Fruit fly (Drosophila melanogaster) whole organism, embryonic: ENCODE measurements around the gene Actn.

Experiments
- Adf1 ChIP-seq: fragments of 200-800 bp; sonication (Bioruptor generic); IDR thresholded peaks from 2 replicates; pipeline ENCODE4 v1.3.6; 2022; ENCODE audit warnings: missing biosample characterization, missing genetic modification characterization
- Asciz ChIP-seq: fragments of 200-800 bp; sonication (Bioruptor generic); optimal IDR thresholded peaks from 2 replicates; lab custom pipeline; 2017; ENCODE audit warnings: missing biosample characterization, mild to moderate bottlenecking, missing genetic modification characterization, missing genetic modification reagents
- BEAF-32 ChIP-seq: fragments of 200-800 bp; sonication (Bioruptor generic); optimal IDR thresholded peaks from 3 replicates; lab custom pipeline; 2017; ENCODE audit warnings: missing biosample characterization, missing genetic modification characterization, mild to moderate bottlenecking, moderate library complexity, missing genetic modification reagents
- CG10209 ChIP-seq: fragments of 200-800 bp; sonication (Bioruptor generic); optimal IDR thresholded peaks from 3 replicates; lab custom pipeline; 2017; ENCODE audit warnings: missing biosample characterization, mild to moderate bottlenecking, missing genetic modification characterization, missing genetic modification reagents
- CG11504 ChIP-seq: fragments of 200-800 bp; sonication (Bioruptor generic); optimal IDR thresholded peaks from 3 replicates; lab custom pipeline; 2019; ENCODE audit warnings: missing biosample characterization, mild to moderate bottlenecking, missing genetic modification characterization, moderate library complexity
- CG12104 ChIP-seq: fragments of 200-800 bp; sonication (Bioruptor generic); optimal IDR thresholded peaks from 3 replicates; lab custom pipeline; 2016; ENCODE audit warnings: missing biosample characterization, missing genetic modification characterization
- CG13296 ChIP-seq: fragments of 200-800 bp; sonication (Bioruptor generic); optimal IDR thresholded peaks from 3 replicates; lab custom pipeline; 2018; ENCODE audit warnings: missing biosample characterization, mild to moderate bottlenecking, missing genetic modification characterization
- CG14441 ChIP-seq: fragments of 200-800 bp; sonication (Bioruptor generic); IDR thresholded peaks from 2 replicates; pipeline ENCODE4 v1.3.6; 2022; ENCODE audit warnings: missing biosample characterization, missing genetic modification characterization
- CG14710 ChIP-seq: fragments of 200-800 bp; sonication (Bioruptor generic); optimal IDR thresholded peaks from 3 replicates; lab custom pipeline; 2019; ENCODE audit warnings: missing biosample characterization, mild to moderate bottlenecking, missing genetic modification characterization, moderate library complexity
- CG14965 ChIP-seq: fragments of 200-800 bp; sonication (Bioruptor generic); optimal IDR thresholded peaks from 2 replicates; lab custom pipeline; 2016; ENCODE audit warnings: missing biosample characterization, missing genetic modification characterization, borderline replicate concordance
- CG1529 ChIP-seq: fragments of 200-800 bp; sonication (Bioruptor generic); optimal IDR thresholded peaks from 3 replicates; lab custom pipeline; 2018; ENCODE audit warnings: missing biosample characterization, missing genetic modification characterization
- CG17359 ChIP-seq: fragments of 200-800 bp; sonication (Bioruptor generic); optimal IDR thresholded peaks from 3 replicates; lab custom pipeline; 2018; ENCODE audit warnings: missing biosample characterization, mild to moderate bottlenecking, missing genetic modification characterization, moderate library complexity
- CG18262 ChIP-seq: fragments of 200-800 bp; optimal IDR thresholded peaks from 3 replicates; lab custom pipeline; 2019; ENCODE audit warnings: missing biosample characterization, mild to moderate bottlenecking, missing genetic modification characterization, moderate library complexity
- CG18476 ChIP-seq: fragments of 200-800 bp; sonication (Bioruptor generic); optimal IDR thresholded peaks from 2 replicates; lab custom pipeline; 2016; ENCODE audit warnings: missing biosample characterization, mild to moderate bottlenecking, missing genetic modification characterization
- CG2202 ChIP-seq: fragments of 200-800 bp; sonication (Bioruptor generic); optimal IDR thresholded peaks from 2 replicates; lab custom pipeline; 2018; ENCODE audit warnings: missing biosample characterization, mild to moderate bottlenecking, missing genetic modification characterization
- CG32772 ChIP-seq: fragments of 200-800 bp; sonication (Bioruptor generic); IDR thresholded peaks from 2 replicates; pipeline ENCODE4 v1.3.6; 2022; ENCODE audit warnings: missing biosample characterization, missing genetic modification characterization
- CG34224 ChIP-seq: fragments of 200-800 bp; sonication (Bioruptor generic); IDR thresholded peaks from 3 replicates; pipeline ENCODE4 v1.3.6; 2022; ENCODE audit warnings: missing biosample characterization, missing genetic modification characterization; ENCODE audit not compliant: partially characterized antibody
- CG4854 ChIP-seq: fragments of 200-800 bp; sonication (Bioruptor generic); optimal IDR thresholded peaks from 2 replicates; lab custom pipeline; 2016; ENCODE audit warnings: missing biosample characterization, missing genetic modification characterization, inconsistent platforms
- CG7357 ChIP-seq: fragments of 200-800 bp; sonication (Bioruptor generic); IDR thresholded peaks from 3 replicates; pipeline ENCODE4 v1.3.6; 2022; ENCODE audit warnings: missing biosample characterization, missing genetic modification characterization
- CG8089 ChIP-seq: fragments of 200-800 bp; sonication (Bioruptor generic); optimal IDR thresholded peaks from 3 replicates; lab custom pipeline; 2016; ENCODE audit warnings: missing biosample characterization, missing genetic modification characterization
- CG9215 ChIP-seq: fragments of 200-800 bp; sonication (Bioruptor generic); IDR thresholded peaks from 2 replicates; pipeline ENCODE4 v1.3.6; 2022; ENCODE audit warnings: missing biosample characterization, missing genetic modification characterization
- CG9727 ChIP-seq: fragments of 200-800 bp; sonication (Bioruptor generic); optimal IDR thresholded peaks from 3 replicates; lab custom pipeline; 2017; ENCODE audit warnings: missing biosample characterization, mild to moderate bottlenecking, missing genetic modification characterization
- CTCF ChIP-seq: fragments of 200-800 bp; sonication (Bioruptor generic); optimal IDR thresholded peaks from 2 replicates; lab custom pipeline; 2017; ENCODE audit warnings: missing biosample characterization, mild to moderate bottlenecking, missing genetic modification characterization, moderate library complexity
- CrebB ChIP-seq: fragments of 200-800 bp; sonication (Bioruptor generic); optimal IDR thresholded peaks from 3 replicates; lab custom pipeline; 2018; ENCODE audit warnings: missing biosample characterization, mild to moderate bottlenecking, missing genetic modification characterization
- Dfd ChIP-seq, 2 experiments: fragments of >200 bp; optimal IDR thresholded peaks; 2 replicates each; lab custom pipeline; 2017; ENCODE audit warnings: missing biosample characterization in 2 of 2, missing genetic modification characterization in 2 of 2
- Ets65A ChIP-seq: fragments of 200-800 bp; sonication (Bioruptor generic); peaks from one replicate; lab custom pipeline; 2016; ENCODE audit warnings: missing biosample characterization, missing genetic modification characterization
- Fer3 ChIP-seq: fragments of 200-800 bp; sonication (Bioruptor generic); optimal IDR thresholded peaks from 2 replicates; lab custom pipeline; 2018; ENCODE audit warnings: missing biosample characterization, mild to moderate bottlenecking, missing genetic modification characterization, moderate library complexity
- H15 ChIP-seq: fragments of 200-800 bp; sonication (Bioruptor generic); IDR thresholded peaks from 3 replicates; pipeline ENCODE4 v1.3.6; 2022; ENCODE audit warnings: missing biosample characterization, missing genetic modification characterization
- HHEX ChIP-seq: fragments of 200-800 bp; sonication (Bioruptor generic); optimal IDR thresholded peaks from 3 replicates; lab custom pipeline; 2017; ENCODE audit warnings: missing biosample characterization, mild to moderate bottlenecking, missing genetic modification characterization, missing genetic modification reagents
- Hmr ChIP-seq: fragments of 200-800 bp; sonication (Bioruptor generic); optimal IDR thresholded peaks from 3 replicates; lab custom pipeline; 2017; ENCODE audit warnings: mild to moderate bottlenecking, missing biosample characterization, missing genetic modification reagents, missing genetic modification characterization
- Lhr ChIP-seq: fragments of 200-800 bp; sonication (Bioruptor generic); optimal IDR thresholded peaks from 3 replicates; lab custom pipeline; 2017; ENCODE audit warnings: mild to moderate bottlenecking, missing biosample characterization, missing genetic modification reagents, missing genetic modification characterization
- MBD-R2 ChIP-seq: fragments of 200-800 bp; sonication (Bioruptor generic); IDR thresholded peaks from 2 replicates; pipeline ENCODE4 v1.3.6; 2022; ENCODE audit warnings: missing biosample characterization, missing genetic modification characterization
- Opbp ChIP-seq: fragments of 200-800 bp; sonication (Bioruptor generic); IDR thresholded peaks from 3 replicates; pipeline ENCODE4 v1.3.6; 2022; ENCODE audit warnings: missing biosample characterization, missing genetic modification characterization; ENCODE audit not compliant: partially characterized antibody
- Spps ChIP-seq: fragments of 200-800 bp; sonication (Bioruptor generic); optimal IDR thresholded peaks from 2 replicates; lab custom pipeline; 2018; ENCODE audit warnings: missing biosample characterization, mild to moderate bottlenecking, missing genetic modification characterization
- TFAM ChIP-seq: fragments of 200-800 bp; sonication (Bioruptor generic); optimal IDR thresholded peaks from 2 replicates; lab custom pipeline; 2017; ENCODE audit warnings: missing biosample characterization, missing genetic modification characterization, inconsistent platforms
- Vsx1 ChIP-seq: fragments of 200-800 bp; sonication (Bioruptor generic); optimal IDR thresholded peaks from 2 replicates; lab custom pipeline; 2017; ENCODE audit warnings: missing biosample characterization, mild to moderate bottlenecking, missing genetic modification characterization, missing genetic modification reagents
- Xbp1 ChIP-seq: fragments of 200-800 bp; sonication (Bioruptor generic); optimal IDR thresholded peaks from 3 replicates; lab custom pipeline; 2016; ENCODE audit warnings: missing biosample characterization, mild to moderate bottlenecking, missing genetic modification characterization
- cas ChIP-seq: fragments of 200-800 bp; sonication (Bioruptor generic); IDR thresholded peaks from 2 replicates; pipeline ENCODE4 v1.3.6; 2022; ENCODE audit warnings: missing biosample characterization, missing genetic modification characterization
- fu2 ChIP-seq: fragments of 200-800 bp; sonication (Bioruptor generic); optimal IDR thresholded peaks from 2 replicates; lab custom pipeline; 2016; ENCODE audit warnings: missing biosample characterization, missing genetic modification characterization
- gfzf ChIP-seq: fragments of 200-800 bp; sonication (Bioruptor generic); optimal IDR thresholded peaks from 2 replicates; lab custom pipeline; 2016; ENCODE audit warnings: missing biosample characterization, mild to moderate bottlenecking, missing genetic modification characterization, moderate library complexity
- gro ChIP-seq: fragments of 200-800 bp; sonication (Bioruptor generic); optimal IDR thresholded peaks from 2 replicates; lab custom pipeline; 2016; ENCODE audit warnings: missing biosample characterization, missing genetic modification characterization
- insv ChIP-seq, 2 experiments: fragments of 200-800 bp; sonication (Bioruptor generic); optimal IDR thresholded peaks; 3 replicates each; lab custom pipeline; 2016 to 2018; ENCODE audit warnings: missing biosample characterization in 2 of 2, missing genetic modification characterization in 2 of 2
- p53 ChIP-seq: fragments of 200-800 bp; sonication (Bioruptor generic); optimal IDR thresholded peaks from 2 replicates; lab custom pipeline; 2016; ENCODE audit warnings: missing biosample characterization, missing genetic modification characterization
- ranshi ChIP-seq: fragments of 200-800 bp; sonication (Bioruptor generic); IDR thresholded peaks from 2 replicates; pipeline ENCODE4 v1.3.6; 2022; ENCODE audit warnings: missing biosample characterization, missing genetic modification characterization
- run ChIP-seq: fragments of 200-800 bp; sonication (Bioruptor generic); optimal IDR thresholded peaks from 3 replicates; lab custom pipeline; 2018; ENCODE audit warnings: missing biosample characterization, mild to moderate bottlenecking, missing genetic modification characterization
- sc ChIP-seq, 3 experiments: fragments of >200 bp in 2 of 3; fragments of 200-800 bp in 1 of 3; sonication (Bioruptor generic) in 1 of 3; optimal IDR thresholded peaks; 2 replicates in 2 of 3; 3 replicates in 1 of 3; lab custom pipeline; 2017; ENCODE audit warnings: mild to moderate bottlenecking in 1 of 3, missing biosample characterization in 1 of 3, missing genetic modification characterization in 1 of 3, missing genetic modification reagents in 1 of 3
- shn ChIP-seq: fragments of 200-800 bp; sonication (Bioruptor generic); optimal IDR thresholded peaks from 3 replicates; lab custom pipeline; 2016; ENCODE audit warnings: missing biosample characterization, missing genetic modification characterization
- slbo ChIP-seq: fragments of 200-800 bp; sonication (Bioruptor generic); IDR thresholded peaks from 2 replicates; pipeline ENCODE4 v1.3.6; 2022; ENCODE audit warnings: missing biosample characterization, missing genetic modification characterization
- tin ChIP-seq: fragments of 200-800 bp; sonication (Bioruptor generic); optimal IDR thresholded peaks from 3 replicates; lab custom pipeline; 2016; ENCODE audit warnings: missing biosample characterization, missing genetic modification characterization
- vnd ChIP-seq: fragments of 200-800 bp; sonication (Bioruptor generic); IDR thresholded peaks from 3 replicates; pipeline ENCODE4 v1.3.6; 2022; ENCODE audit warnings: missing biosample characterization, missing genetic modification characterization; ENCODE audit not compliant: partially characterized antibody
- zen ChIP-seq: fragments of 200-800 bp; sonication (Bioruptor generic); optimal IDR thresholded peaks from 3 replicates; lab custom pipeline; 2018; ENCODE audit warnings: missing biosample characterization, mild to moderate bottlenecking, missing genetic modification characterization, moderate library complexity

Actn gene

DNA sequence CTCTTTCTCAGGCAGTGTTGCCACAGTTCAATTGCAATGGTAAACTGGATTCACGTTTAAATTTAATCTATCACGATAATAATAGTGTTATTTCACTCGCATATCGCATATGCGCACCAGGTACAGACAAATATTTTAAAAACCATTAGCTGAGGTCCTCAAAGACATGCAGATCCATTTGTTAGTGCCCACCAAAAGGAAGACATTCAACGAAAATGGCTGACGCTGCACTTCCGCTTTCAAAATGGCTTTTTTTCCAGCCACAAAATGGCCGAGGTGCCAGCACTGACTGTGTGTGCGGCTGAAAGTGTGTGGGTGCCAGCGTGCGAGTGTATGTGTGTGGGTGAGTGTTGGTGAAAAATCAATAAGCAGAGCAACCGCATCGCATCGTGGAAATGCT lies 19.0 kb upstream of the Actn start (continued):
- TF ChIP-seq CG14710 (tag; lab: Kevin White, UChicago) (peak; percentile 55), Ets65A (GFP tag; lab: Kevin White, UChicago) (peak; percentile 93), CG9727 (peak; percentile 48), CG11504 (no peak), CG14441 (GFP tag; lab: Robert Waterston, UW) (no peak), Lhr (GFP tag; lab: Kevin White, UChicago) (peak; percentile 1), CG1529 (peak; percentile 42), HHEX (GFP tag; lab: Kevin White, UChicago) (peak; percentile 31), CrebB (tag; lab: Kevin White, UChicago) (peak; percentile 35), CG9215 (GFP tag; lab: Robert Waterston, UW) (no peak), MBD-R2 (peak; percentile 62), CG18262 (peak; percentile 48), Asciz (peak; percentile 54), p53 (no peak), CG18476 (no peak), gro (no peak), CG34224 (GFP tag; lab: Robert Waterston, UW) (no peak), CG12104 (GFP tag; lab: Kevin White, UChicago) (peak; percentile 47), TFAM (no peak), CG10209 (peak; percentile 35), CG17359 (tag; lab: Kevin White, UChicago) (peak; percentile 49), CG8089 (GFP tag; lab: Kevin White, UChicago) (no peak), Spps (no peak), cas (GFP tag; lab: Robert Waterston, UW) (no peak), Fer3 (tag; lab: Kevin White, UChicago) (peak; percentile 32), Adf1 (GFP tag; lab: Robert Waterston, UW) (no peak), CG4854 (no peak), insv (GFP tag; optimal IDR thresholded peaks at IDR 0.05; lab: Kevin White, UChicago) (peak in 1 of 2 experiments; percentile 0), CTCF (GFP tag; lab: Kevin White, UChicago) (no peak), vnd (GFP tag; lab: Robert Waterston, UW) (no peak), fu2 (GFP tag; lab: Kevin White, UChicago) (no peak), CG13296 (GFP tag; lab: Kevin White, UChicago) (peak; percentile 43), zen (tag; lab: Kevin White, UChicago) (peak; percentile 30), slbo (GFP tag; lab: Robert Waterston, UW) (peak; percentile 35; the same call in 1 of the 2 replicates), Hmr (peak; percentile 44), gfzf (no peak), tin (GFP tag; lab: Kevin White, UChicago) (no peak), sc (optimal IDR thresholded peaks at IDR 0.05; lab: Kevin White, UChicago) (no peak), sc (GFP tag; optimal IDR thresholded peaks at IDR 0.05; lab: Kevin White, UChicago) (no peak), CG2202 (tag; lab: Kevin White, UChicago) (peak; percentile 19), CG32772 (GFP tag; lab: Robert Waterston, UW) (no peak), run (no peak), ranshi (peak; percentile 50), BEAF-32 (no peak), CG14965 (no peak), Xbp1 (peak; percentile 23), Dfd (GFP tag; optimal IDR thresholded peaks at IDR 0.05; lab: Kevin White, UChicago) (no peak), Vsx1 (no peak), shn (GFP tag; lab: Kevin White, UChicago) (no peak), H15 (GFP tag; lab: Robert Waterston, UW) (no peak), CG7357 (GFP tag; lab: Robert Waterston, UW) (no peak), Opbp (GFP tag; lab: Robert Waterston, UW) (no peak)
